Worm (Caenorhabditis elegans) whole organism, mixed stage, embryonic: ENCODE results near the gene B0244.10.

ENCODE experiments used
- M03D4.4 ChIP-seq: sonication (generic microtip); optimal IDR thresholded peaks from 2 replicates; lab custom pipeline; 2017; ENCODE audit warnings: mild to moderate bottlenecking, missing genetic modification characterization, missing compliant biosample characterization
- bed-3 ChIP-seq: fragments of 200-800 bp; sonication (Bioruptor generic); optimal IDR thresholded peaks from 3 replicates; lab custom pipeline; 2018; ENCODE audit warnings: mild to moderate bottlenecking, missing genetic modification characterization, moderate library complexity, missing compliant biosample characterization
- blmp-1 ChIP-seq: fragments of 150-350 bp; optimal IDR thresholded peaks from 2 replicates; lab custom pipeline; 2014; ENCODE audit warnings: missing biosample characterization, missing genetic modification characterization
- ceh-43 ChIP-seq: fragments of 200-800 bp; sonication (Bioruptor generic); optimal IDR thresholded peaks from 2 replicates; lab custom pipeline; 2018; ENCODE audit warnings: mild to moderate bottlenecking, missing genetic modification characterization, moderate library complexity, missing compliant biosample characterization
- ces-1 ChIP-seq: fragments of 150-350 bp; optimal IDR thresholded peaks from 2 replicates; lab custom pipeline; 2014; ENCODE audit warnings: missing biosample characterization, missing genetic modification reagents, missing genetic modification characterization
- cnd-1 ChIP-seq: fragments of 200-800 bp; sonication (Bioruptor generic); optimal IDR thresholded peaks from 2 replicates; lab custom pipeline; 2018; ENCODE audit warnings: mild to moderate bottlenecking, missing genetic modification characterization, missing compliant biosample characterization
- drap-1 ChIP-seq: fragments of 200-800 bp; sonication (Bioruptor generic); optimal IDR thresholded peaks from 3 replicates; lab custom pipeline; 2018; ENCODE audit warnings: mild to moderate bottlenecking, missing genetic modification characterization, missing compliant biosample characterization
- elt-1 ChIP-seq: sonication (generic microtip); optimal IDR thresholded peaks from 2 replicates; lab custom pipeline; 2017; ENCODE audit warnings: missing genetic modification characterization, mild to moderate bottlenecking, missing compliant biosample characterization, antibody characterized with exemption, moderate library complexity, borderline replicate concordance; ENCODE audit not compliant: insufficient read depth
- elt-3 ChIP-seq: fragments of 150-350 bp; optimal IDR thresholded peaks from 2 replicates; lab custom pipeline; 2014; ENCODE audit warnings: missing biosample characterization, missing genetic modification characterization
- flh-1 ChIP-seq: fragments of 200-800 bp; sonication (Bioruptor generic); optimal IDR thresholded peaks from 2 replicates; lab custom pipeline; 2018; ENCODE audit warnings: mild to moderate bottlenecking, missing genetic modification characterization, moderate library complexity, missing compliant biosample characterization
- ham-2 ChIP-seq: fragments of 200-800 bp; sonication (Bioruptor generic); optimal IDR thresholded peaks from 2 replicates; lab custom pipeline; 2018; ENCODE audit warnings: mild to moderate bottlenecking, missing genetic modification characterization, missing compliant biosample characterization
- hlh-1 ChIP-seq: fragments of 150-350 bp; optimal IDR thresholded peaks from 2 replicates; lab custom pipeline; 2014; ENCODE audit warnings: missing biosample characterization, missing genetic modification reagents, missing genetic modification characterization
- lin-13 ChIP-seq: fragments of 150-350 bp; optimal IDR thresholded peaks from 2 replicates; lab custom pipeline; 2014; ENCODE audit warnings: missing biosample characterization, missing genetic modification characterization
- lin-32 ChIP-seq: fragments of 200-800 bp; sonication (Bioruptor generic); optimal IDR thresholded peaks from 2 replicates; lab custom pipeline; 2018; ENCODE audit warnings: mild to moderate bottlenecking, missing genetic modification characterization, missing compliant biosample characterization
- lsy-2 ChIP-seq: fragments of 150-350 bp; optimal IDR thresholded peaks from 2 replicates; lab custom pipeline; 2014; ENCODE audit warnings: missing biosample characterization, missing genetic modification characterization
- mep-1 ChIP-seq: fragments of 150-350 bp; optimal IDR thresholded peaks from 2 replicates; lab custom pipeline; 2017; ENCODE audit warnings: missing biosample characterization, missing genetic modification reagents, missing genetic modification characterization, inconsistent platforms
- mls-2 ChIP-seq: sonication (generic microtip); optimal IDR thresholded peaks from 2 replicates; lab custom pipeline; 2016; ENCODE audit warnings: mild to moderate bottlenecking, missing genetic modification characterization, moderate library complexity, missing compliant biosample characterization
- nhr-12 ChIP-seq: fragments of 150-350 bp; optimal IDR thresholded peaks from 2 replicates; lab custom pipeline; 2014; ENCODE audit warnings: missing biosample characterization, missing genetic modification characterization
- nhr-2 ChIP-seq: fragments of 150-350 bp; optimal IDR thresholded peaks from 2 replicates; lab custom pipeline; 2014; ENCODE audit warnings: missing biosample characterization, missing genetic modification characterization
- nhr-237 ChIP-seq: fragments of 150-350 bp; optimal IDR thresholded peaks from 2 replicates; lab custom pipeline; 2014; ENCODE audit warnings: missing biosample characterization, missing genetic modification characterization
- nhr-28 ChIP-seq: fragments of 150-350 bp; optimal IDR thresholded peaks from 2 replicates; lab custom pipeline; 2014; ENCODE audit warnings: missing biosample characterization, missing genetic modification characterization
- nhr-76 ChIP-seq: sonication (generic microtip); optimal IDR thresholded peaks from 2 replicates; lab custom pipeline; 2017; ENCODE audit warnings: missing biosample characterization, missing genetic modification characterization
- pha-4 ChIP-seq: fragments of 150-350 bp; optimal IDR thresholded peaks from 2 replicates; lab custom pipeline; 2018; ENCODE audit warnings: missing biosample characterization, missing genetic modification reagents, missing genetic modification characterization
- sem-2 ChIP-seq: fragments of 200-800 bp; sonication (Bioruptor generic); optimal IDR thresholded peaks from 2 replicates; lab custom pipeline; 2018; ENCODE audit warnings: mild to moderate bottlenecking, missing genetic modification characterization, missing compliant biosample characterization
- sptf-1 ChIP-seq: sonication (generic microtip); optimal IDR thresholded peaks from 2 replicates; lab custom pipeline; 2017; ENCODE audit warnings: mild to moderate bottlenecking, missing genetic modification characterization, moderate library complexity, missing compliant biosample characterization
- unc-120 ChIP-seq: sonication (generic microtip); optimal IDR thresholded peaks from 2 replicates; lab custom pipeline; 2017; ENCODE audit warnings: missing genetic modification characterization, missing compliant biosample characterization; ENCODE audit not compliant: poor library complexity, severe bottlenecking
- unc-39 ChIP-seq: fragments of 150-350 bp; optimal IDR thresholded peaks from 2 replicates; lab custom pipeline; 2014; ENCODE audit warnings: missing biosample characterization, missing genetic modification characterization
- unc-62 ChIP-seq: fragments of 150-350 bp; optimal IDR thresholded peaks from 2 replicates; lab custom pipeline; 2014; ENCODE audit warnings: missing biosample characterization, missing genetic modification reagents, missing genetic modification characterization

The B0244.10 gene

DNA sequence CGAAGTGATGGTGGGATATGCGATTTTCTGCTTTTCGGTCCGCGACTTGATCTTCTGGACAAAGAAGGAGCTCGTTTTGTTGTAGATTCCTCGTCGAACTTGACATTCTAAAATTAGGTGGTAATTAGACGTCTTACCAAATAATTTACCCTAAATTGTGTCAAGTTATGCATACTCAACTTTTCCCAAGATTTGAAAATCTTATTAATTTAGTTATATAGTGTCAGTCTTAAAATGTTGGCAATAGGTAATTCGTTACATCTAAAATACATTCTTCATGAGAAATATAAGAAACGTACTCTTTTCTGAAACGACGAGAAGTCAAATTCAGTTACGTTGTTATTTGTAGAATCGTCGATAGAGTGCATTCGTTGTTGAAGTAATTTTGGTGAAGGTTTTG, 27.4 kb upstream of the B0244.10 start:
- TF ChIP-seq drap-1 (GFP tag; lab: Kevin White, UChicago) (no peak), elt-3 (tag; lab: Kevin White, UChicago) (no peak), blmp-1 (tag; lab: Kevin White, UChicago) (no peak), lin-13 (no peak), sem-2 (GFP tag; lab: Kevin White, UChicago) (no peak)

ce11 chrIII:5708024-5708423, 26.9 kb upstream of the B0244.10 start:
- no peak for TF ChIP-seq unc-62
- peak; percentile 22 for TF ChIP-seq hlh-1 (tag; lab: Kevin White, UChicago)
- TF ChIP-seq ham-2 (GFP tag; lab: Kevin White, UChicago) = no peak
- no peak for TF ChIP-seq nhr-12 (tag; lab: Kevin White, UChicago)
- TF ChIP-seq mep-1 (tag; lab: Kevin White, UChicago) = no peak
- no peak for TF ChIP-seq nhr-76 (tag; lab: Kevin White, UChicago)
- no peak for TF ChIP-seq mls-2 (tag; lab: Kevin White, UChicago)
- peak; percentile 31 for TF ChIP-seq unc-120 (tag; lab: Kevin White, UChicago)
- TF ChIP-seq nhr-237 (tag; lab: Kevin White, UChicago) = no peak

DNA sequence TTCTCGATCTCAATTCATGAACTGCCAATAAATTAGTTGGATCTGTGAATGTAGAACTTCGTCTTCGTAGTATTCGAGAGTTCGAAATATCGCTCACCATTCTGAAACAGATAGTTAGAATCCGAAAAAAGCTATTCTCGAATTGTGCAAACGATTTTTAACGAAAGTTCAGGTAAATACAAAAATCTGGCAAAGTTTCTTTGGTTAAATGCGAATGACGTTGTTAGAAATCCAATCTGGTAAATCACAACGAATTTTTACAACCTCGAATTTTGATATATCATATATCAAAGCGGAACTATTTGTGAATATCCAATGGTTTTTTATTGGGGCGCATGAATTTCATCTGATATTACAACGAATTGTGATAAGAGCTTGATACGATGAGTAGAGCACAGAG, 25.7 kb upstream of the B0244.10 start, which contains the start of gene hpo-28:
Gene hpo-28, minus strand, starts transcription at position 101 of the 400 bp plus-strand sequence.
- TF ChIP-seq hlh-1 (tag; lab: Kevin White, UChicago) (peak; percentile 9), lin-13 (no peak)

DNA sequence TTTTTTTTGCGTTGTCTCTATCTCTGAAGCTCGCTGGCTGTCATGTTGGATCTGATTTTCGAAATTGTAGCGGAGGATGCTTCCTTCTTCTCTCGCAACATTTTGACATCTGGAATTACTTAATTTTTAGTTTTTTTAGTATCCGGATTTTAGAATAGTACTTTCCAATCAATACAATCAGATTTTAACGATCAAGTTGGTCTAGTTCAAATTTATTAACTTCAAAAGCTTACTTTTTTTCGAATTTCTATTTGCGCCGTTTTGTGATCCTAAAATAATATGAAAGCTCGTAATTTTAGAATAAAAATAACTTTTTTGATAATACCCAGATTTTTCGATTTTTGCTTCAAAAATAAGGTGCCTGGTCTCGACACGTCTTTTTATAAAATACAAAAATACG, 24.9 kb upstream of the B0244.10 start, which contains the start of gene B0336.12:
Gene B0336.12, minus strand, starts transcription at position 101 of the 400 bp plus-strand sequence.
- no peak for TF ChIP-seq nhr-76 (tag; lab: Kevin White, UChicago)
- TF ChIP-seq sem-2 (GFP tag; lab: Kevin White, UChicago) = no peak
- no peak for TF ChIP-seq mep-1 (tag; lab: Kevin White, UChicago)
- no peak for TF ChIP-seq flh-1 (GFP tag; lab: Kevin White, UChicago)
- TF ChIP-seq lsy-2 = no peak
- no peak for TF ChIP-seq ham-2 (GFP tag; lab: Kevin White, UChicago)
- TF ChIP-seq ces-1 (GFP tag; lab: Kevin White, UChicago) = no peak
- no peak for TF ChIP-seq elt-3 (tag; lab: Kevin White, UChicago)
- TF ChIP-seq nhr-2 (tag; lab: Kevin White, UChicago) = no peak
- TF ChIP-seq unc-39 (tag; lab: Kevin White, UChicago) = no peak
- no peak for TF ChIP-seq cnd-1 (tag; lab: Kevin White, UChicago)
- no peak for TF ChIP-seq elt-1

- peak; percentile 28 for TF ChIP-seq ham-2 (GFP tag; lab: Kevin White, UChicago)
- TF ChIP-seq mep-1 (tag; lab: Kevin White, UChicago) = peak; percentile 28
- no peak for TF ChIP-seq nhr-237 (tag; lab: Kevin White, UChicago)
- peak; percentile 25 for TF ChIP-seq sptf-1 (tag; lab: Kevin White, UChicago)
These were observed 24.3 kb upstream of the B0244.10 start for ce11 chrIII:5710676-5711075.

DNA sequence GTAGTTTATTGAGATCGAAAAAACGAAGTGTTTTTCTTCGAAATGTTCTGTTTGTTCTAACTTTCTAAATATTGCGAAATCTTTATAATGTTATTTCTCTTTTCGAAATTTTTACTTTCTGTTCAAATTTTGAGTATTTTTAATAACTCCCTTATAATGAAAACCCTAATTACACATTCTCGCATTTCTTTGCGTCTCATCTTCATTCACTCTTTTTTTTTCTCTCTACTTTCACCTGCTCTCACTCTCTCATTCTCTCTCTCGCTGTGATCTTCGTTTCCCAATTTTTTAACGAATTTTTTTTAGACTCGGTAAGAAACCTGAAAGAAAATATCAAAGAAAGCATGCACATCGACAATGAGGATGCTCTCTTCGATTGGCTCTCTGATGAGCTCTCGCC, 23.7 kb upstream of the B0244.10 start, which contains the start of gene rbm-26:
Gene rbm-26, plus strand, starts transcription at position 301 of the 400 bp plus-strand sequence.
- no peak for TF ChIP-seq lin-13
- no peak for TF ChIP-seq flh-1 (GFP tag; lab: Kevin White, UChicago)
- no peak for TF ChIP-seq nhr-2 (tag; lab: Kevin White, UChicago)
- no peak for TF ChIP-seq bed-3 (GFP tag; lab: Kevin White, UChicago)
- no peak for TF ChIP-seq drap-1 (GFP tag; lab: Kevin White, UChicago)

ce11 chrIII:5711881-5712643, 22.9 kb upstream of the B0244.10 start:
- TF ChIP-seq pha-4 (tag; lab: Kevin White, UChicago) (no peak), nhr-28 (no peak), nhr-237 (tag; lab: Kevin White, UChicago) (no peak), nhr-2 (tag; lab: Kevin White, UChicago) (no peak), unc-120 (tag; lab: Kevin White, UChicago) (no peak), hlh-1 (tag; lab: Kevin White, UChicago) (no peak), ham-2 (GFP tag; lab: Kevin White, UChicago) (no peak), lin-32 (no peak), ceh-43 (GFP tag; lab: Kevin White, UChicago) (no peak), M03D4.4 (tag; lab: Kevin White, UChicago) (no peak)
